Fruit fly (Drosophila melanogaster) whole organism, embryonic: ENCODE data around the gene cdi.

Source experiments
- ATbp ChIP-seq: fragments of 200-800 bp; sonication (Bioruptor generic); optimal IDR thresholded peaks from 2 replicates; lab custom pipeline; 2017; ENCODE audit warnings: missing biosample characterization, mild to moderate bottlenecking, missing genetic modification characterization, missing genetic modification reagents
- Atf3 ChIP-seq: fragments of 200-800 bp; sonication (Bioruptor generic); optimal IDR thresholded peaks from 3 replicates; lab custom pipeline; 2016; ENCODE audit warnings: missing biosample characterization, missing genetic modification characterization
- B-H2 ChIP-seq: fragments of 200-800 bp; sonication (Bioruptor generic); optimal IDR thresholded peaks from 2 replicates; lab custom pipeline; 2018; ENCODE audit warnings: missing biosample characterization, mild to moderate bottlenecking, missing genetic modification characterization
- Blimp-1 ChIP-seq: fragments of 200-800 bp; sonication (Bioruptor generic); optimal IDR thresholded peaks from 3 replicates; lab custom pipeline; 2018; ENCODE audit warnings: missing biosample characterization, missing genetic modification characterization, mild to moderate bottlenecking, moderate library complexity, missing genetic modification reagents
- CG1024 ChIP-seq: fragments of 200-800 bp; sonication (Bioruptor generic); IDR thresholded peaks from 2 replicates; pipeline ENCODE4 v1.3.6; 2022; ENCODE audit warnings: missing biosample characterization, missing genetic modification characterization
- CG11696 ChIP-seq: fragments of 200-800 bp; sonication (Bioruptor generic); IDR thresholded peaks from 2 replicates; pipeline ENCODE4 v1.3.6; 2022; ENCODE audit warnings: missing biosample characterization, missing genetic modification characterization
- CG14860 ChIP-seq: fragments of 200-800 bp; sonication (Bioruptor generic); IDR thresholded peaks from 3 replicates; pipeline ENCODE4 v1.3.6; 2022; ENCODE audit warnings: missing biosample characterization, missing genetic modification characterization; ENCODE audit not compliant: partially characterized antibody
- CG14965 ChIP-seq: fragments of 200-800 bp; sonication (Bioruptor generic); optimal IDR thresholded peaks from 2 replicates; lab custom pipeline; 2016; ENCODE audit warnings: missing biosample characterization, missing genetic modification characterization, borderline replicate concordance
- CG15479 ChIP-seq: fragments of 200-800 bp; sonication (Bioruptor generic); optimal IDR thresholded peaks from 3 replicates; lab custom pipeline; 2019; ENCODE audit warnings: missing biosample characterization, mild to moderate bottlenecking, missing genetic modification characterization, moderate library complexity
- CG1647 ChIP-seq: fragments of 200-800 bp; sonication (Bioruptor generic); optimal IDR thresholded peaks from 3 replicates; lab custom pipeline; 2016; ENCODE audit warnings: missing biosample characterization, missing genetic modification characterization
- CG16863 ChIP-seq: fragments of 200-800 bp; sonication (Bioruptor generic); optimal IDR thresholded peaks from 3 replicates; lab custom pipeline; 2016; ENCODE audit warnings: missing biosample characterization, missing genetic modification characterization
- CG17385 ChIP-seq: fragments of 200-800 bp; sonication (Bioruptor generic); optimal IDR thresholded peaks from 3 replicates; lab custom pipeline; 2018; ENCODE audit warnings: missing biosample characterization, mild to moderate bottlenecking, missing genetic modification characterization
- CG18599 ChIP-seq: fragments of 200-800 bp; sonication (Bioruptor generic); optimal IDR thresholded peaks from 3 replicates; lab custom pipeline; 2017; ENCODE audit warnings: missing biosample characterization, missing genetic modification characterization, mild to moderate bottlenecking, moderate library complexity, missing genetic modification reagents
- CG2202 ChIP-seq: fragments of 200-800 bp; sonication (Bioruptor generic); optimal IDR thresholded peaks from 2 replicates; lab custom pipeline; 2018; ENCODE audit warnings: missing biosample characterization, mild to moderate bottlenecking, missing genetic modification characterization
- CG30020 ChIP-seq: fragments of 200-800 bp; optimal IDR thresholded peaks from 2 replicates; lab custom pipeline; 2019; ENCODE audit warnings: missing biosample characterization, mild to moderate bottlenecking, missing genetic modification characterization, moderate library complexity
- CG3726 ChIP-seq: fragments of 200-800 bp; sonication (Bioruptor generic); IDR thresholded peaks from 3 replicates; pipeline ENCODE4, ENCODE4 v1.3.6; 2022; ENCODE audit warnings: missing biosample characterization, missing genetic modification characterization
- CG3847 ChIP-seq: fragments of 200-800 bp; sonication (Bioruptor generic); IDR thresholded peaks from 2 replicates; pipeline ENCODE4 v1.3.6; 2022; ENCODE audit warnings: missing biosample characterization, missing genetic modification characterization
- CG4730 ChIP-seq: fragments of 200-800 bp; sonication (Bioruptor generic); IDR thresholded peaks from 2 replicates; pipeline ENCODE4 v1.3.6; 2022; ENCODE audit warnings: missing biosample characterization, missing genetic modification characterization
- CG6272 ChIP-seq: fragments of 200-800 bp; sonication (Bioruptor generic); IDR thresholded peaks from 2 replicates; pipeline ENCODE4 v1.3.6; 2022; ENCODE audit warnings: missing biosample characterization, missing genetic modification characterization
- CG6689 ChIP-seq: fragments of 200-800 bp; sonication (Bioruptor generic); IDR thresholded peaks from 2 replicates; pipeline ENCODE4 v1.3.6; 2022; ENCODE audit warnings: missing biosample characterization, missing genetic modification characterization
- CG8765 ChIP-seq: fragments of 200-800 bp; sonication (Bioruptor generic); IDR thresholded peaks from 2 replicates; pipeline ENCODE4 v1.3.6; 2022; ENCODE audit warnings: missing biosample characterization, missing genetic modification characterization
- CG8944 ChIP-seq: fragments of 200-800 bp; sonication (Bioruptor generic); optimal IDR thresholded peaks from 3 replicates; lab custom pipeline; 2016; ENCODE audit warnings: missing biosample characterization, missing genetic modification characterization
- CG9437 ChIP-seq: fragments of 200-800 bp; sonication (Bioruptor generic); optimal IDR thresholded peaks from 2 replicates; lab custom pipeline; 2018; ENCODE audit warnings: missing biosample characterization, mild to moderate bottlenecking, missing genetic modification characterization
- Deaf1 ChIP-seq: fragments of 200-800 bp; optimal IDR thresholded peaks from 3 replicates; lab custom pipeline; 2019; ENCODE audit warnings: missing biosample characterization, mild to moderate bottlenecking, missing genetic modification characterization, moderate library complexity
- E2f1 ChIP-seq: fragments of 200-800 bp; sonication (Bioruptor generic); IDR thresholded peaks from 2 replicates; pipeline ENCODE4 v1.3.6; 2022; ENCODE audit warnings: missing biosample characterization, missing genetic modification characterization
- Gug ChIP-seq: fragments of 200-800 bp; sonication (Bioruptor generic); IDR thresholded peaks from 4 replicates; pipeline ENCODE4 v1.3.6; 2022; ENCODE audit warnings: missing biosample characterization, missing genetic modification characterization
- Mrtf ChIP-seq: fragments of 200-800 bp; sonication (Bioruptor generic); IDR thresholded peaks from 3 replicates; pipeline ENCODE4 v1.3.6; 2022; ENCODE audit warnings: missing biosample characterization, missing genetic modification characterization
- NFAT ChIP-seq: fragments of 200-800 bp; sonication (Bioruptor generic); IDR thresholded peaks from 2 replicates; pipeline ENCODE4 v1.3.6; 2022; ENCODE audit warnings: missing biosample characterization, missing genetic modification characterization
- Nf-YA ChIP-seq: fragments of 200-800 bp; sonication (Bioruptor generic); IDR thresholded peaks from 2 replicates; pipeline ENCODE4 v1.3.6; 2022; ENCODE audit warnings: missing biosample characterization, missing genetic modification characterization
- Sry-δ ChIP-seq: fragments of 200-800 bp; sonication (Bioruptor generic); optimal IDR thresholded peaks from 2 replicates; lab custom pipeline; 2016; ENCODE audit warnings: missing biosample characterization, missing genetic modification characterization
- ap ChIP-seq: fragments of 200-800 bp; sonication (Bioruptor generic); IDR thresholded peaks from 2 replicates; pipeline ENCODE4 v1.3.6; 2022; ENCODE audit warnings: missing biosample characterization, missing genetic modification characterization
- ase ChIP-seq: fragments of 200-800 bp; sonication (Bioruptor generic); IDR thresholded peaks from 3 replicates; pipeline ENCODE4 v1.3.6; 2022; ENCODE audit warnings: missing biosample characterization, missing genetic modification characterization
- cg ChIP-seq: fragments of 200-800 bp; sonication (Bioruptor generic); optimal IDR thresholded peaks from 3 replicates; lab custom pipeline; 2019; ENCODE audit warnings: missing biosample characterization, mild to moderate bottlenecking, missing genetic modification characterization, moderate library complexity
- chinmo ChIP-seq: fragments of 200-800 bp; sonication (Bioruptor generic); IDR thresholded peaks from 4 replicates; pipeline ENCODE4 v1.3.6; 2022; ENCODE audit warnings: missing biosample characterization, missing genetic modification characterization; ENCODE audit not compliant: partially characterized antibody
- danr ChIP-seq: fragments of 200-800 bp; sonication (Bioruptor generic); IDR thresholded peaks from 2 replicates; pipeline ENCODE4 v1.3.6; 2022; ENCODE audit warnings: missing biosample characterization, missing genetic modification characterization
- dmrt11E ChIP-seq: fragments of 200-800 bp; sonication (Bioruptor generic); optimal IDR thresholded peaks from 3 replicates; lab custom pipeline; 2018; ENCODE audit warnings: missing biosample characterization, mild to moderate bottlenecking, missing genetic modification characterization, moderate library complexity
- eve ChIP-seq, 2 experiments: fragments of >200 bp; optimal IDR thresholded peaks; 2 replicates each; lab custom pipeline; 2017; ENCODE audit warnings: missing biosample characterization in 2 of 2, missing genetic modification characterization in 2 of 2
- fu2 ChIP-seq: fragments of 200-800 bp; sonication (Bioruptor generic); optimal IDR thresholded peaks from 2 replicates; lab custom pipeline; 2016; ENCODE audit warnings: missing biosample characterization, missing genetic modification characterization
- gcm ChIP-seq: fragments of 200-800 bp; sonication (Bioruptor generic); optimal IDR thresholded peaks from 2 replicates; lab custom pipeline; 2019; ENCODE audit warnings: missing biosample characterization, mild to moderate bottlenecking, missing genetic modification characterization, moderate library complexity
- gcm2 ChIP-seq: fragments of 200-800 bp; sonication (Bioruptor generic); optimal IDR thresholded peaks from 2 replicates; lab custom pipeline; 2016; ENCODE audit warnings: missing biosample characterization, missing genetic modification characterization
- grn ChIP-seq: fragments of 200-800 bp; sonication (Bioruptor generic); optimal IDR thresholded peaks from 3 replicates; lab custom pipeline; 2017; ENCODE audit warnings: missing biosample characterization, missing genetic modification characterization
- inv ChIP-seq: fragments of 200-800 bp; sonication (Bioruptor generic); IDR thresholded peaks from 2 replicates; pipeline ENCODE4 v1.3.6; 2022; ENCODE audit warnings: missing biosample characterization, missing genetic modification characterization; ENCODE audit not compliant: partially characterized antibody
- kah ChIP-seq: fragments of 200-800 bp; sonication (Bioruptor generic); optimal IDR thresholded peaks from 2 replicates; lab custom pipeline; 2018; ENCODE audit warnings: missing biosample characterization, mild to moderate bottlenecking, missing genetic modification characterization
- mirr ChIP-seq: fragments of 200-800 bp; sonication (Bioruptor generic); optimal IDR thresholded peaks from 3 replicates; lab custom pipeline; 2018; ENCODE audit warnings: missing biosample characterization, mild to moderate bottlenecking, missing genetic modification characterization
- p53 ChIP-seq: fragments of 200-800 bp; sonication (Bioruptor generic); optimal IDR thresholded peaks from 2 replicates; lab custom pipeline; 2016; ENCODE audit warnings: missing biosample characterization, missing genetic modification characterization
- pfk ChIP-seq: fragments of 200-800 bp; sonication (Bioruptor generic); optimal IDR thresholded peaks from 2 replicates; lab custom pipeline; 2018; ENCODE audit warnings: missing biosample characterization, mild to moderate bottlenecking, missing genetic modification characterization, moderate library complexity
- sens-2 ChIP-seq: fragments of 200-800 bp; sonication (Bioruptor generic); IDR thresholded peaks from 2 replicates; pipeline ENCODE4 v1.3.6; 2022; ENCODE audit warnings: missing biosample characterization, missing genetic modification characterization
- sob ChIP-seq: fragments of 200-800 bp; sonication (Bioruptor generic); IDR thresholded peaks from 2 replicates; pipeline ENCODE4 v1.3.6; 2022; ENCODE audit warnings: missing biosample characterization, missing genetic modification characterization
- sug ChIP-seq: fragments of 200-800 bp; optimal IDR thresholded peaks from 2 replicates; lab custom pipeline; 2019; ENCODE audit warnings: missing biosample characterization, mild to moderate bottlenecking, missing genetic modification characterization, moderate library complexity
- tx ChIP-seq: fragments of 200-800 bp; sonication (Bioruptor generic); optimal IDR thresholded peaks from 2 replicates; lab custom pipeline; 2016; ENCODE audit warnings: missing biosample characterization, missing genetic modification characterization

cdi gene

DNA sequence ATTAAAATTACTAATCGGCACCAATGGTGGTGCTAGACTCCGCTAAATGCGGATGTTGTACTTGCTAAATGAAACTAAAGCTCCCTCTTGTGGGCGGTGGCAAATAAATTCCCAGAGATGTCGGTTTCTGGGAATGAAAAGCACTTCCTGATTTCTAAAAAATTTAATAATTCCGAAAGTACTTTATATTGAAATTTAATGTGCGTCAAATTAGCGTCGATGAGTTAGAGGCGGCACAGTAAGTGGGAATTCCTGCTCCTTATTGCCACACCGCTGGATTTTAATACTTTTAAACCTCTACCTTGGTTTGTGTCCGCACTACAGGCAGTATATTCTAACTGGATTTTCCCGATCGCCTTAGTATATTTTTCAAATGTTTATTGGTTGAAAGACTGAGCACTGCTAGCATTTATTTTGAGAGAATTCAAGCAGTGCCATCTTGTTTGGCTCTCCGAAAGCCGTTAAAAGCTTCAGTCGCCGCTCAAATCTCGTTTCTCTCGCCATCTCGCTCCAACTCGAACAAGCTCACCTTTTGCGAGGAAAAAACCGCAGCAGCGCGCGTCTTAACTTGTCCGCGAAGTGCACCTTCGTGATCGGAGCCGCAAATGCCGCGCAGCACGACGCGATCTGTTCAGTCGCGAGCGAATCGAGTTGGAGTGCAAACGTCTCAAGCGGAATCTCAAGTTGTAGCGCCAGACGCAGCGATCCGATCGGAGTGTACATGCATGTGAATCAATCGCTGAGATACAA lies 2.4 kb upstream of the cdi start, which contains the start of gene CG6040 (continued):
- TF ChIP-seq CG8765 (GFP tag; lab: Robert Waterston, UW) (no peak), danr (peak; percentile 8; the same call in 1 of the 2 replicates), CG6689 (GFP tag; lab: Robert Waterston, UW) (no peak), CG14965 (GFP tag; lab: Kevin White, UChicago) (peak; percentile 99), CG16863 (GFP tag; lab: Kevin White, UChicago) (peak; percentile 36), chinmo (peak; percentile 99), gcm2 (GFP tag; lab: Kevin White, UChicago) (no peak), ap (GFP tag; lab: Robert Waterston, UW) (no peak), ATbp (GFP tag; lab: Kevin White, UChicago) (no peak), sob (GFP tag; lab: Robert Waterston, UW) (no peak), dmrt11E (tag; lab: Kevin White, UChicago) (peak; percentile 52), CG30020 (tag; lab: Kevin White, UChicago) (peak; percentile 12), CG4730 (GFP tag; lab: Robert Waterston, UW) (no peak), B-H2 (GFP tag; lab: Kevin White, UChicago) (peak; percentile 37), CG18599 (GFP tag; lab: Kevin White, UChicago) (peak; percentile 11), eve (GFP tag; optimal IDR thresholded peaks at IDR 0.05; lab: Kevin White, UChicago) (peak in 1 of 2 experiments; percentile 91), CG3847 (peak; percentile 44), CG11696 (GFP tag; lab: Robert Waterston, UW) (no peak), CG15479 (no peak), cg (no peak), ase (GFP tag; lab: Robert Waterston, UW) (no peak), gcm (no peak), CG6272 (GFP tag; lab: Robert Waterston, UW) (peak; percentile 32; the same call in 1 of the 2 replicates), CG1024 (GFP tag; lab: Robert Waterston, UW) (no peak), Atf3 (GFP tag; lab: Kevin White, UChicago) (peak; percentile 63), Gug (GFP tag; lab: Robert Waterston, UW) (no peak), CG9437 (GFP tag; lab: Kevin White, UChicago) (no peak), sug (tag; lab: Kevin White, UChicago) (peak; percentile 62), mirr (no peak), CG2202 (no peak), sens-2 (GFP tag; lab: Robert Waterston, UW) (no peak), NFAT (GFP tag; lab: Robert Waterston, UW) (peak; percentile 40; the same call in 1 of the 2 replicates), fu2 (GFP tag; lab: Kevin White, UChicago) (peak; percentile 26), CG17385 (GFP tag; lab: Kevin White, UChicago) (peak; percentile 39), tx (GFP tag; lab: Kevin White, UChicago) (peak; percentile 45), CG1647 (peak; percentile 14), pfk (no peak), CG8944 (GFP tag; lab: Kevin White, UChicago) (peak; percentile 51), p53 (GFP tag; lab: Kevin White, UChicago) (peak; percentile 88), Sry-δ (GFP tag; lab: Kevin White, UChicago) (peak; percentile 69), E2f1 (peak; percentile 45), Deaf1 (tag; lab: Kevin White, UChicago) (peak; percentile 95), CG3726 (GFP tag; lab: Robert Waterston, UW) (no peak), Mrtf (GFP tag; lab: Robert Waterston, UW) (no peak), CG14860 (no peak), Blimp-1 (no peak), kah (no peak), grn (GFP tag; lab: Kevin White, UChicago) (no peak), Nf-YA (no peak), inv (GFP tag; lab: Robert Waterston, UW) (no peak)
